Fruit fly (Drosophila melanogaster): ENCODE measurements around the gene CG11755.

CG11755 gene

dm6 chr3R:8676560-8677000, at the start of gene CG11755, which contains the start of the genes Unc50 and CG8043 (continued):
- TF ChIP-seq CG14965 (GFP tag; optimal IDR thresholded peaks at IDR 0.05; ENCODE audit: borderline replicate concordance) (no peak), dati (GFP tag; IDR thresholded peaks at IDR 0.05) (no peak), CG13287 (GFP tag; IDR thresholded peaks at IDR 0.05; ENCODE audit: partially characterized antibody) (peak; percentile 99), zf30C (GFP tag; optimal IDR thresholded peaks at IDR 0.05) (no peak), Atf6 (GFP tag; IDR thresholded peaks at IDR 0.05) (peak; percentile 63; the same call in 1 of the 2 replicates), kay (GFP tag; optimal IDR thresholded peaks at IDR 0.05) (peak; percentile 59), CG6254 (GFP tag; optimal IDR thresholded peaks at IDR 0.05) (peak; percentile 41), eve (GFP tag; optimal IDR thresholded peaks at IDR 0.05) (no peak), NK7.1 (GFP tag; optimal IDR thresholded peaks at IDR 0.05) (peak; percentile 25), Oaz (GFP tag; IDR thresholded peaks at IDR 0.05) (peak; percentile 67; the same call in 1 of the 2 replicates), ase (GFP tag; IDR thresholded peaks at IDR 0.05) (no peak), ttk (GFP tag; IDR thresholded peaks at IDR 0.05) (peak; percentile 52; the same call in 1 of the 2 replicates), chn (GFP tag; optimal IDR thresholded peaks at IDR 0.05) (peak; percentile 60), Opbp (GFP tag; IDR thresholded peaks at IDR 0.05; ENCODE audit: partially characterized antibody) (peak; percentile 91), CG4360 (GFP tag; IDR thresholded peaks at IDR 0.05) (no peak), nau (GFP tag; optimal IDR thresholded peaks at IDR 0.05) (no peak), CG32532 (GFP tag; IDR thresholded peaks at IDR 0.05) (peak; percentile 86), Mad (GFP tag; optimal IDR thresholded peaks at IDR 0.05) (peak; percentile 76), CG10959 (GFP tag; IDR thresholded peaks at IDR 0.05) (peak; percentile 44), HmgZ (tag; optimal IDR thresholded peaks at IDR 0.05) (peak; percentile 87), CG7839 (tag; optimal IDR thresholded peaks at IDR 0.05) (peak; percentile 80), HLHmδ (GFP tag; optimal IDR thresholded peaks at IDR 0.05) (no peak), CG10267 (tag; optimal IDR thresholded peaks at IDR 0.05) (peak; percentile 77), onecut (GFP tag; IDR thresholded peaks at IDR 0.05) (peak; percentile 58), Oli (tag; optimal IDR thresholded peaks at IDR 0.05) (peak; percentile 64), sens-2 (GFP tag; IDR thresholded peaks at IDR 0.05) (no peak), CG15696 (tag; optimal IDR thresholded peaks at IDR 0.05) (peak; percentile 83), CG15269 (tag; optimal IDR thresholded peaks at IDR 0.05) (no peak), psq (GFP tag; optimal IDR thresholded peaks at IDR 0.05) (no peak), Atf3 (GFP tag; optimal IDR thresholded peaks at IDR 0.05) (peak; percentile 23), tio (GFP tag; optimal IDR thresholded peaks at IDR 0.05) (no peak), Taf1 (GFP tag; IDR thresholded peaks at IDR 0.05) (peak; percentile 72), Sry-β (GFP tag; optimal IDR thresholded peaks at IDR 0.05) (peak; percentile 46), bsh (GFP tag; optimal IDR thresholded peaks at IDR 0.05) (peak in 1 of 2 experiments; percentile 72), CG3065 (GFP tag; optimal IDR thresholded peaks at IDR 0.05) (peak; percentile 48), CG4282 (GFP tag; optimal IDR thresholded peaks at IDR 0.05) (no peak), CG17359 (tag; optimal IDR thresholded peaks at IDR 0.05) (peak; percentile 68), gcm2 (GFP tag; optimal IDR thresholded peaks at IDR 0.05) (no peak), tap (tag; optimal IDR thresholded peaks at IDR 0.05) (peak; percentile 68), esg (GFP tag; conservative IDR thresholded peaks at IDR 0.05) (peak; percentile 63), Hmr (GFP tag; optimal IDR thresholded peaks at IDR 0.05) (peak; percentile 84), CoRest (tag; optimal IDR thresholded peaks at IDR 0.05) (peak; percentile 89), sna (GFP tag; IDR thresholded peaks at IDR 0.05; ENCODE audit: partially characterized antibody) (peak; percentile 99), NfI (GFP tag; optimal IDR thresholded peaks at IDR 0.05) (peak; percentile 69), phol (tag; optimal IDR thresholded peaks at IDR 0.05) (peak; percentile 88), bcd (GFP tag; optimal IDR thresholded peaks at IDR 0.05) (peak; percentile 79), chinmo (GFP tag; IDR thresholded peaks at IDR 0.05; ENCODE audit: partially characterized antibody) (peak; percentile 85; the same call in 2 of the 4 replicates), CG5180 (GFP tag; optimal IDR thresholded peaks at IDR 0.05) (peak; percentile 46), CG8478 (optimal IDR thresholded peaks at IDR 0.05) (no peak), H2.0 (GFP tag; IDR thresholded peaks at IDR 0.05) (peak; percentile 56; the same call in 1 of the 2 replicates)

Measured in whole organism, embryonic.